Worm (Caenorhabditis elegans) whole organism, early embryonic: ENCODE measurements around the gene M176.11.
"Not testable (repeated sequence)": the region's sequence is repeated elsewhere in the genome, so short reads cannot be mapped to it uniquely, and the experiment has no call there.

Source experiments
- F13C5.2 ChIP-seq: sonication (generic microtip); optimal IDR thresholded peaks from 2 replicates; lab custom pipeline; 2017; ENCODE audit warnings: mild to moderate bottlenecking, missing genetic modification characterization, inconsistent platforms, missing compliant biosample characterization
- ama-1 ChIP-seq: fragments of 150-350 bp; optimal IDR thresholded peaks from 2 replicates; lab custom pipeline; 2014
- hmbx-1 ChIP-seq: sonication (generic microtip); optimal IDR thresholded peaks from 2 replicates; lab custom pipeline; 2016; ENCODE audit warnings: mild to moderate bottlenecking, missing genetic modification characterization, missing compliant biosample characterization
- hnd-1 ChIP-seq: sonication (generic microtip); optimal IDR thresholded peaks from 2 replicates; lab custom pipeline; 2016; ENCODE audit warnings: missing genetic modification characterization, missing compliant biosample characterization
- pes-1 ChIP-seq: fragments of 200-800 bp; sonication (Bioruptor generic); IDR thresholded peaks from 2 replicates; pipeline ENCODE4 v1.3.6; 2022; ENCODE audit warnings: missing genetic modification reagents, missing genetic modification characterization, missing compliant biosample characterization
- scrt-1 ChIP-seq: fragments of 200-800 bp; sonication (Bioruptor generic); IDR thresholded peaks from 2 replicates; pipeline ENCODE4 v1.3.6; 2022; ENCODE audit warnings: missing genetic modification characterization, missing compliant biosample characterization
- tbx-11 ChIP-seq: fragments of 200-800 bp; sonication (Bioruptor generic); IDR thresholded peaks from 2 replicates; pipeline ENCODE4 v1.3.6; 2022; ENCODE audit warnings: missing genetic modification characterization, missing compliant biosample characterization
- tbx-37 ChIP-seq: fragments of 200-800 bp; sonication (Bioruptor generic); conservative IDR thresholded peaks from 2 replicates; pipeline ENCODE4 v1.3.6; 2022; ENCODE audit warnings: missing genetic modification reagents, missing genetic modification characterization, missing compliant biosample characterization

DNA sequence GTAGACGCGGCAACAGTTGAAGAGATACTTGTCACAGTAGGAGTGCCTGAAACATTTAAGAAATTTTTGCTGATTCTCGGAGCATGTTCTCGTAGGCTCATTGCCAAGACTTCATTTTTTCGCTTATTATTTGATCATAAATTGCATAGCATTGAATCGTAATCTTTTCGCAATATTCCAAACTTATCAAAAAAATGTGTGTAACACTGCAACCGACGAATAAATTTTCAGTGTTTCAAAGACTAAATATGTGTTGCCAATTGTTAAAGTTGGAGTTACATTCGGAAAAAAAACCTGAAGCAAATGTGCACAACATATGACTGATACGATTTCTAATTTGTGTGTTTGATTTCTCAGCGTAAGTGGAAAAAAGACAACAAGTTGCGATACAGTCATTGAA, 37.4 kb downstream of the M176.11 start, which contains the start of gene R09D1.14:
- not testable (repeated sequence) for TF ChIP-seq ama-1 (lab: Kevin White, UChicago); hnd-1 (tag; lab: Kevin White, UChicago); tbx-37 (GFP tag; lab: Robert Waterston, UW); F13C5.2; hmbx-1 (tag; lab: Kevin White, UChicago); scrt-1 (GFP tag; lab: Robert Waterston, UW); tbx-11 (GFP tag; lab: Robert Waterston, UW); pes-1 (GFP tag; lab: Robert Waterston, UW)
